Worm (Caenorhabditis elegans) whole organism, late embryonic: ENCODE data around the gene B0034.2.

Source experiments
- ceh-48 ChIP-seq: sonication (generic microtip); optimal IDR thresholded peaks from 2 replicates; lab custom pipeline; 2016; ENCODE audit warnings: missing genetic modification characterization, inconsistent platforms, missing compliant biosample characterization
- dve-1 ChIP-seq: sonication (generic microtip); optimal IDR thresholded peaks from 2 replicates; lab custom pipeline; 2017; ENCODE audit warnings: antibody characterized with exemption, mild to moderate bottlenecking, missing genetic modification characterization, missing compliant biosample characterization
- elt-2 ChIP-seq: sonication (generic microtip); optimal IDR thresholded peaks from 2 replicates; lab custom pipeline; 2016; ENCODE audit warnings: missing genetic modification reagents, missing genetic modification characterization, missing compliant biosample characterization
- ets-4 ChIP-seq: sonication (generic microtip); optimal IDR thresholded peaks from 2 replicates; lab custom pipeline; 2016; ENCODE audit warnings: missing genetic modification characterization, missing compliant biosample characterization
- nhr-11 ChIP-seq: fragments of 150-350 bp; optimal IDR thresholded peaks from 2 replicates; lab custom pipeline; 2014; ENCODE audit warnings: missing biosample characterization, missing genetic modification characterization
- ref-2 ChIP-seq: sonication (generic microtip); optimal IDR thresholded peaks from 2 replicates; lab custom pipeline; 2016; ENCODE audit warnings: missing genetic modification characterization, missing compliant biosample characterization

- TF ChIP-seq nhr-11 (tag; lab: Kevin White, UChicago): no peak
- TF ChIP-seq dve-1 (tag; lab: Kevin White, UChicago): no peak
- TF ChIP-seq elt-2 (tag; lab: Kevin White, UChicago): no peak
- no peak for TF ChIP-seq ceh-48 (tag; lab: Kevin White, UChicago)
- no peak for TF ChIP-seq ref-2 (tag; lab: Kevin White, UChicago)
- TF ChIP-seq ets-4: no peak
Observed at ce11 chrII:5933133-5933532, 11.0 kb downstream of the B0034.2 start.
